Fruit fly (Drosophila melanogaster) whole organism, embryonic: ENCODE results near the gene Acp76A.

ENCODE experiments used
- CG14965 ChIP-seq: fragments of 200-800 bp; sonication (Bioruptor generic); optimal IDR thresholded peaks from 2 replicates; lab custom pipeline; 2016; ENCODE audit warnings: missing biosample characterization, missing genetic modification characterization, borderline replicate concordance
- CG3847 ChIP-seq: fragments of 200-800 bp; sonication (Bioruptor generic); IDR thresholded peaks from 2 replicates; pipeline ENCODE4 v1.3.6; 2022; ENCODE audit warnings: missing biosample characterization, missing genetic modification characterization
- Stat92E ChIP-seq, 3 experiments: fragments of >200 bp in 2 of 3; fragments of 200-800 bp in 1 of 3; sonication (Bioruptor generic) in 1 of 3; optimal IDR thresholded peaks; 2 replicates each; lab custom pipeline; 2017 to 2019; ENCODE audit warnings: missing biosample characterization in 3 of 3, missing genetic modification characterization in 3 of 3, mild to moderate bottlenecking in 1 of 3, moderate library complexity in 1 of 3

- no peak for TF ChIP-seq CG14965 (GFP tag; lab: Kevin White, UChicago)
- no peak for TF ChIP-seq CG3847 (GFP tag; lab: Robert Waterston, UW)
- no peak for TF ChIP-seq Stat92E (GFP tag; optimal IDR thresholded peaks at IDR 0.05; lab: Kevin White, UChicago)
These were observed 5.3 kb downstream of the Acp76A start for dm6 chr3L:19046389-19047042.
